Worm (Caenorhabditis elegans) whole organism, young adult: Measurements from ENCODE around the gene pdk-1.

Experiments used
- ama-1 ChIP-seq, 3 experiments: fragments of 150-350 bp in 1 of 3; sonication (generic microtip) in 2 of 3; optimal IDR thresholded peaks; 2 replicates each; lab custom pipeline; 2014 to 2018; ENCODE audit warnings: missing biosample characterization in 2 of 3, missing genetic modification characterization in 2 of 3, missing genetic modification reagents in 2 of 3
- atf-7 ChIP-seq: sonication (generic microtip); optimal IDR thresholded peaks from 2 replicates; lab custom pipeline; 2017; ENCODE audit warnings: mild to moderate bottlenecking, missing genetic modification characterization, missing compliant biosample characterization
- egl-44 ChIP-seq: fragments of 200-800 bp; sonication (Bioruptor generic); IDR thresholded peaks from 2 replicates; pipeline ENCODE4 v1.3.6; 2022; ENCODE audit warnings: missing genetic modification reagents, missing genetic modification characterization, missing compliant biosample characterization
- nhr-90 ChIP-seq: sonication (generic microtip); optimal IDR thresholded peaks from 2 replicates; lab custom pipeline; 2016; ENCODE audit warnings: missing genotype, mild to moderate bottlenecking, missing genetic modification characterization, missing compliant biosample characterization
- pbrm-1 ChIP-seq: fragments of 200-800 bp; sonication (Bioruptor generic); IDR thresholded peaks from 2 replicates; pipeline ENCODE4 v1.3.6; 2022; ENCODE audit warnings: missing genetic modification reagents, missing genetic modification characterization, missing compliant biosample characterization
- snpc-4 ChIP-seq, 5 experiments: fragments of 150-350 bp in 1 of 5; sonication (generic microtip) in 4 of 5; optimal IDR thresholded peaks; 2 replicates each; lab custom pipeline; 2014 to 2018; ENCODE audit warnings: missing genetic modification characterization in 5 of 5, missing biosample characterization in 3 of 5, antibody characterized with exemption in 2 of 5, mild to moderate bottlenecking in 2 of 5, missing compliant biosample characterization in 2 of 5, missing genotype in 2 of 5, moderate library complexity in 2 of 5, missing genetic modification reagents in 1 of 5
- zfh-2 ChIP-seq: fragments of 200-800 bp; sonication (Bioruptor generic); conservative IDR thresholded peaks from 2 replicates; pipeline ENCODE4 v1.3.6; 2022; ENCODE audit warnings: missing genetic modification reagents, missing genetic modification characterization, missing compliant biosample characterization
- ztf-3 ChIP-seq: fragments of 200-800 bp; sonication (Bioruptor generic); optimal IDR thresholded peaks from 2 replicates; lab custom pipeline; 2018; ENCODE audit warnings: mild to moderate bottlenecking, missing genetic modification characterization, missing compliant biosample characterization

- TF ChIP-seq snpc-4 (GFP tag; optimal IDR thresholded peaks at IDR 0.05; lab: Kevin White, UChicago) (peak; percentile 67), snpc-4 (tag; optimal IDR thresholded peaks at IDR 0.05; lab: Kevin White, UChicago) (peak; percentile 55 to 88 (median 80)), egl-44 (GFP tag; lab: Robert Waterston, UW) (peak; percentile 84), atf-7 (peak; percentile 94), ztf-3 (GFP tag; lab: Kevin White, UChicago) (peak; percentile 87), zfh-2 (GFP tag; lab: Robert Waterston, UW) (no peak), ama-1 (optimal IDR thresholded peaks at IDR 0.05; lab: Kevin White, UChicago) (no peak), ama-1 (GFP tag; optimal IDR thresholded peaks at IDR 0.05; lab: Kevin White, UChicago) (no peak), nhr-90 (tag; lab: Kevin White, UChicago) (peak; percentile 74), pbrm-1 (GFP tag; lab: Robert Waterston, UW) (peak; percentile 86)
Measured at ce11 chrX:1344818-1345217, 23.7 kb downstream of the pdk-1 start.
